Fruit fly (Drosophila melanogaster): ENCODE data around the gene Mst84Dd.

Gene Mst84Dd

dm6 chr3R:7362023-7362422 is 1.6 kb downstream of the Mst84Dd start, which contains the start of gene CG17944:
Gene CG17944, minus strand, starts transcription at chr3R:7362123.
- no peak for TF ChIP-seq bab1 (GFP tag; optimal IDR thresholded peaks at IDR 0.05)
- no peak for TF ChIP-seq cic (GFP tag; optimal IDR thresholded peaks at IDR 0.05)
- TF ChIP-seq CG5204 (GFP tag; optimal IDR thresholded peaks at IDR 0.05), result no peak

- TF ChIP-seq CG1620 (GFP tag; optimal IDR thresholded peaks at IDR 0.05) (no peak), pad (GFP tag; optimal IDR thresholded peaks at IDR 0.05) (no peak), Mnt (GFP tag; optimal IDR thresholded peaks at IDR 0.05) (no peak), CG7045 (GFP tag; optimal IDR thresholded peaks at IDR 0.05) (no peak), CG12768 (GFP tag; optimal IDR thresholded peaks at IDR 0.05) (no peak), kay (GFP tag; ENCODE audit: borderline replicate concordance) (no peak), Crg-1 (GFP tag; optimal IDR thresholded peaks at IDR 0.05) (no peak), cnc (optimal IDR thresholded peaks at IDR 0.05) (no peak), Hr96 (GFP tag; optimal IDR thresholded peaks at IDR 0.05) (no peak), Clk (GFP tag; optimal IDR thresholded peaks at IDR 0.05) (no peak), cic (GFP tag; optimal IDR thresholded peaks at IDR 0.05) (no peak), CG14711 (tag; optimal IDR thresholded peaks at IDR 0.05) (no peak), CG33017 (tag; optimal IDR thresholded peaks at IDR 0.05) (no peak)
Measured at dm6 chr3R:7349452-7349851, 14.1 kb downstream of the Mst84Dd start, which contains the start of gene CG43290. Gene CG43290, minus strand, starts transcription at chr3R:7349552.

DNA sequence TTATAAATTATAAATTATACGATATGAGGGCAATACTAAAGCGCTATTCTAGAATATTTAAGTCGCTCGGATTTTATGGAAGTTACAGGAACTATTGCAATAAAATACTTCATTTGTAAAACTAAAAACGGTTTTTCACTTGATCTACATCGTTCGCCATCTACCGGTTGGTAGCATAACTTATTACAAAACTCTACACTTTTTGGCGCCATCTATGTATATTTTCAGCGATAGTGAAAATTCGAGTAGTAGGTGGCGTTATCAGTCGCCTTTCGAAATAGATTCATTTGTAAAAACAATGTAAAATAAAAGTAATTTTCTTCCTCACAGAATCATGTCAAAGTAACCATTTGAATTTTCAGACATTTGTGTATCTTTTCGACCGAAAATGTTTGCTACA is 17.1 kb downstream of the Mst84Dd start, which contains the start of gene nxf4:
Gene nxf4 (plus strand): TSS at position 286 of the 400 bp plus-strand sequence.
- TF ChIP-seq CG7045 (GFP tag; optimal IDR thresholded peaks at IDR 0.05) (no peak), CG33017 (tag; optimal IDR thresholded peaks at IDR 0.05) (no peak), toe (GFP tag; optimal IDR thresholded peaks at IDR 0.05) (no peak), pad (GFP tag; optimal IDR thresholded peaks at IDR 0.05) (no peak), Hr96 (GFP tag; optimal IDR thresholded peaks at IDR 0.05) (peak; percentile 34), CG12768 (GFP tag; optimal IDR thresholded peaks at IDR 0.05) (no peak), Clk (GFP tag; optimal IDR thresholded peaks at IDR 0.05) (no peak), CG5204 (GFP tag; optimal IDR thresholded peaks at IDR 0.05) (no peak), CG14711 (tag; optimal IDR thresholded peaks at IDR 0.05) (no peak)

DNA sequence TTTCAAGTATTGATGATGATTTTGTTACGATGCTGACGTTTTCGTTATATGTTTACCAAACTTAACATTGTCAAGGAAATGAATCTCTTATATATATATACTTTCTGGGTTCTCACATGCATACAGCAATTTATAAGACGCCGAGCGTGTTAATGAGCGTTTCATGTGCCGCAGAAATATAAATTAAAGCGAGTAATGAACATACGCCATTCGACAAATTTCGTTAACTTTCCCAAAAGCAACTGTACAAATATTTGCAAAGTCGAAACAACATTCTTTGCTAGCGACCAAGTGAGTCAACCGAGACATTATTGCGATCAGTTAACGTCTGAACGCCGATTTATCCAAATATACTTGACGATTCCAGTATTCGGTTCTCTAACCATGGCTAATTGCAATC is 18.8 kb downstream of the Mst84Dd start, which contains the start of gene CG31496:
Gene CG31496 (plus strand): TSS at position 301 of the 400 bp plus-strand sequence.
- TF ChIP-seq CG14711 (tag; optimal IDR thresholded peaks at IDR 0.05) (no peak), CG12768 (GFP tag; optimal IDR thresholded peaks at IDR 0.05) (no peak)

DNA sequence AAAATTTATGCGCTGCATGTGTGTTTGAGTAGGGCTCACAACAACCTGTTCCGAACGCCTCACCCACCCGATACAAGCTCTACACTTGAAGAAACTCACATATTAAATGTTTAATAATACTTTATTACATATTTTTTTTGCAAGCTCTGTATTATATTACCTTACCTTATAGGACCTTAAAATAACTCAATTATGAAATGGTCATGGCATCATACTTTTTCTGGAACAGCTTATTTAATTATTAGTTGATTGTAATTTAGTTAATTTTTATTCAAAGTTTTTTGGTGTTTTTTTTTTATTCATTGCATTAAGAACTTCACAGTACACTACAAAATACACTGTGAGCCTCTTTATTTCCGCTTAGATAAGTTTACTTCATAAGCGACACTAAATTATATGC is 27.1 kb downstream of the Mst84Dd start:
- TF ChIP-seq pad (GFP tag; optimal IDR thresholded peaks at IDR 0.05) (no peak), kay (GFP tag; ENCODE audit: borderline replicate concordance) (no peak), CG7101 (tag; optimal IDR thresholded peaks at IDR 0.05) (no peak), CG5204 (GFP tag; optimal IDR thresholded peaks at IDR 0.05) (no peak), Hr96 (GFP tag; optimal IDR thresholded peaks at IDR 0.05) (no peak), CG33017 (tag; optimal IDR thresholded peaks at IDR 0.05) (no peak), toe (GFP tag; optimal IDR thresholded peaks at IDR 0.05) (no peak), bab1 (GFP tag; optimal IDR thresholded peaks at IDR 0.05) (no peak), CG1620 (GFP tag; optimal IDR thresholded peaks at IDR 0.05) (no peak), Crg-1 (GFP tag; optimal IDR thresholded peaks at IDR 0.05) (no peak), Clk (GFP tag; optimal IDR thresholded peaks at IDR 0.05) (no peak), cnc (optimal IDR thresholded peaks at IDR 0.05) (no peak), Mnt (GFP tag; optimal IDR thresholded peaks at IDR 0.05) (no peak), ovo (GFP tag; optimal IDR thresholded peaks at IDR 0.05) (no peak), CG7045 (GFP tag; optimal IDR thresholded peaks at IDR 0.05) (no peak), CG12768 (GFP tag; optimal IDR thresholded peaks at IDR 0.05) (no peak)

dm6 chr3R:7334613-7335012 is 29.0 kb downstream of the Mst84Dd start:
- no peak for TF ChIP-seq kay (GFP tag; ENCODE audit: borderline replicate concordance)
- no peak for TF ChIP-seq CG7045 (GFP tag; optimal IDR thresholded peaks at IDR 0.05)
- no peak for TF ChIP-seq cic (GFP tag; optimal IDR thresholded peaks at IDR 0.05)
- TF ChIP-seq Mnt (GFP tag; optimal IDR thresholded peaks at IDR 0.05), result no peak
- TF ChIP-seq CG14711 (tag; optimal IDR thresholded peaks at IDR 0.05), result no peak
- no peak for TF ChIP-seq Clk (GFP tag; optimal IDR thresholded peaks at IDR 0.05)
- TF ChIP-seq CG12768 (GFP tag; optimal IDR thresholded peaks at IDR 0.05), result no peak
- TF ChIP-seq Crg-1 (GFP tag; optimal IDR thresholded peaks at IDR 0.05), result no peak
- no peak for TF ChIP-seq Hr96 (GFP tag; optimal IDR thresholded peaks at IDR 0.05)
- TF ChIP-seq CG1620 (GFP tag; optimal IDR thresholded peaks at IDR 0.05), result no peak
- no peak for TF ChIP-seq CG7101 (tag; optimal IDR thresholded peaks at IDR 0.05)

DNA sequence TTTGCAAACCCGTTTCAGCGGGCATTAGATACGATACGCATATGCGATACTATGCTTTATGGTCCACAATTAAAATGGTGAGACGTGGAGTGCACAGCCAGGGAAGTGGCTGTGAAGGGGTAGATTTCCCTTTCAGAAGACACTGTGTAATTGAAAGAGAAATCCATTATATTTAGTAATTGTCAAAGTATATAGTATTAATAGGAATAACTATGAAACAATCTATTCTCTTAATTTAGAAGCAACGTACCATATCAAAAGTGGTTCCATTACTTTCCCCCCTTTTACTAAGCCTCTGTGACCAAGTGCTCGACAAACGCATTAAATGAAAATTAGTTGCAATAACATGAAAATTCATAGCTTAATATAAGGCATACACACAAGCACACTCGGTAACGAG is 32.9 kb downstream of the Mst84Dd start:
- TF ChIP-seq CG14711 (tag; optimal IDR thresholded peaks at IDR 0.05) (no peak), toe (GFP tag; optimal IDR thresholded peaks at IDR 0.05) (peak; percentile 19)

dm6 chr3R:7326200-7326599 is 37.4 kb downstream of the Mst84Dd start:
- TF ChIP-seq cnc (optimal IDR thresholded peaks at IDR 0.05) (no peak), CG14711 (tag; optimal IDR thresholded peaks at IDR 0.05) (no peak), CG7101 (tag; optimal IDR thresholded peaks at IDR 0.05) (no peak), CG5204 (GFP tag; optimal IDR thresholded peaks at IDR 0.05) (no peak), CG12768 (GFP tag; optimal IDR thresholded peaks at IDR 0.05) (no peak), Clk (GFP tag; optimal IDR thresholded peaks at IDR 0.05) (no peak), Mnt (GFP tag; optimal IDR thresholded peaks at IDR 0.05) (no peak), cic (GFP tag; optimal IDR thresholded peaks at IDR 0.05) (no peak), toe (GFP tag; optimal IDR thresholded peaks at IDR 0.05) (no peak), ovo (GFP tag; optimal IDR thresholded peaks at IDR 0.05) (no peak), CG33017 (tag; optimal IDR thresholded peaks at IDR 0.05) (no peak)
